Worm (Caenorhabditis elegans) whole organism, L4 larva: ENCODE data around the gene nspg-6.

Experiments
- R02D3.7 ChIP-seq: fragments of 150-350 bp; sonication (generic microtip); optimal IDR thresholded peaks from 3 replicates; lab custom pipeline; 2014; ENCODE audit warnings: missing biosample characterization, missing genetic modification characterization
- T20F7.1 ChIP-seq: fragments of 200-800 bp; sonication (Bioruptor generic); optimal IDR thresholded peaks from 2 replicates; lab custom pipeline; 2018; ENCODE audit warnings: mild to moderate bottlenecking, missing genetic modification characterization, missing compliant biosample characterization
- T26A8.4 ChIP-seq: fragments of 200-800 bp; sonication (Bioruptor generic); IDR thresholded peaks from 2 replicates; pipeline ENCODE4 v1.3.6; 2022; ENCODE audit warnings: missing genetic modification characterization, missing compliant biosample characterization
- Y48G9A.11 ChIP-seq: fragments of 200-800 bp; sonication (Bioruptor generic); IDR thresholded peaks from 2 replicates; pipeline ENCODE4 v1.3.6; 2022; ENCODE audit warnings: missing genetic modification reagents, missing genetic modification characterization, missing compliant biosample characterization
- Y5F2A.4 ChIP-seq: fragments of 200-800 bp; sonication (Bioruptor generic); optimal IDR thresholded peaks from 2 replicates; lab custom pipeline; 2018; ENCODE audit warnings: mild to moderate bottlenecking, missing genetic modification characterization, missing compliant biosample characterization
- aha-1 ChIP-seq: fragments of 150-350 bp; peaks from one replicate; lab custom pipeline; 2014; ENCODE audit warnings: missing biosample characterization, missing genetic modification characterization
- ama-1 ChIP-seq: fragments of 150-350 bp; optimal IDR thresholded peaks from 2 replicates; lab custom pipeline; 2014; ENCODE audit warnings: inconsistent platforms, mixed read lengths
- ceh-28 ChIP-seq: fragments of 150-350 bp; optimal IDR thresholded peaks from 2 replicates; lab custom pipeline; 2014; ENCODE audit warnings: missing biosample characterization, missing genetic modification reagents, missing genetic modification characterization
- ceh-32 ChIP-seq: sonication (generic microtip); optimal IDR thresholded peaks from 2 replicates; lab custom pipeline; 2016; ENCODE audit warnings: mild to moderate bottlenecking, missing genetic modification characterization, missing compliant biosample characterization; ENCODE audit not compliant: poor library complexity
- ctbp-1 ChIP-seq: fragments of 200-800 bp; sonication (Bioruptor generic); IDR thresholded peaks from 2 replicates; pipeline ENCODE4 v1.3.6; 2022; ENCODE audit warnings: missing genetic modification reagents, missing genetic modification characterization, missing compliant biosample characterization
- daf-16 ChIP-seq, 3 experiments: sonication (generic microtip); optimal IDR thresholded peaks; 2 replicates each; lab custom pipeline; 2016 to 2017; ENCODE audit warnings: missing genetic modification characterization in 3 of 3, missing genetic modification reagents in 3 of 3, mild to moderate bottlenecking in 2 of 3, missing compliant biosample characterization in 2 of 3, missing biosample characterization in 1 of 3, moderate library complexity in 1 of 3
- daf-19 ChIP-seq: fragments of 200-800 bp; sonication (Bioruptor generic); conservative IDR thresholded peaks from 2 replicates; pipeline ENCODE4 v1.3.6; 2022; ENCODE audit warnings: missing genetic modification characterization, missing compliant biosample characterization
- daf-8 ChIP-seq: fragments of 200-800 bp; sonication (Bioruptor generic); IDR thresholded peaks from 2 replicates; pipeline ENCODE4 v1.3.6; 2022; ENCODE audit warnings: missing genetic modification characterization, missing compliant biosample characterization
- dmd-6 ChIP-seq: fragments of 200-800 bp; sonication (Bioruptor generic); IDR thresholded peaks from 2 replicates; pipeline ENCODE4 v1.3.6; 2022; ENCODE audit warnings: missing genetic modification reagents, missing genetic modification characterization, missing compliant biosample characterization
- dmd-8 ChIP-seq: fragments of 200-800 bp; sonication (Bioruptor generic); IDR thresholded peaks from 2 replicates; pipeline ENCODE4 v1.3.6; 2022; ENCODE audit warnings: missing genetic modification characterization, missing compliant biosample characterization
- dpl-1 ChIP-seq: fragments of 150-350 bp; optimal IDR thresholded peaks from 2 replicates; lab custom pipeline; 2014; ENCODE audit warnings: missing biosample characterization, missing genetic modification reagents, missing genetic modification characterization
- dve-1 ChIP-seq: sonication (generic microtip); optimal IDR thresholded peaks from 2 replicates; lab custom pipeline; 2017; ENCODE audit warnings: antibody characterized with exemption, mild to moderate bottlenecking, missing genetic modification characterization, missing compliant biosample characterization; ENCODE audit not compliant: insufficient read depth
- hif-1 ChIP-seq, 2 experiments: sonication (generic microtip); optimal IDR thresholded peaks; 2 replicates each; lab custom pipeline; 2016 to 2017; ENCODE audit warnings: missing compliant biosample characterization in 2 of 2, missing genetic modification characterization in 2 of 2, missing genetic modification reagents in 2 of 2, missing genotype in 2 of 2, mild to moderate bottlenecking in 1 of 2
- hlh-11 ChIP-seq: fragments of 200-800 bp; sonication (Bioruptor generic); optimal IDR thresholded peaks from 2 replicates; lab custom pipeline; 2018; ENCODE audit warnings: mild to moderate bottlenecking, missing genetic modification characterization, missing compliant biosample characterization
- hlh-30 ChIP-seq: sonication (generic microtip); optimal IDR thresholded peaks from 2 replicates; lab custom pipeline; 2017; ENCODE audit warnings: antibody characterized with exemption, mild to moderate bottlenecking, missing genetic modification characterization, missing compliant biosample characterization; ENCODE audit not compliant: insufficient read depth
- hmg-1.1 ChIP-seq: fragments of 200-800 bp; sonication (Bioruptor generic); IDR thresholded peaks from 2 replicates; pipeline ENCODE4 v1.3.6; 2022; ENCODE audit warnings: missing genetic modification reagents, missing genetic modification characterization, missing compliant biosample characterization
- lim-7 ChIP-seq: fragments of 200-800 bp; sonication (Bioruptor generic); IDR thresholded peaks from 2 replicates; pipeline ENCODE4 v1.3.6; 2022; ENCODE audit warnings: missing genetic modification characterization, missing compliant biosample characterization
- lin-38 ChIP-seq: fragments of 200-800 bp; sonication (Bioruptor generic); IDR thresholded peaks from 2 replicates; pipeline ENCODE4 v1.3.6; 2022; ENCODE audit warnings: missing genetic modification reagents, missing genetic modification characterization, missing compliant biosample characterization
- lsy-2 ChIP-seq, 2 experiments: fragments of 150-350 bp in 1 of 2; sonication (generic microtip) in 1 of 2; optimal IDR thresholded peaks; 2 replicates each; lab custom pipeline; 2014 to 2017; ENCODE audit warnings: missing biosample characterization in 2 of 2, missing genetic modification characterization in 2 of 2
- madf-5 ChIP-seq, 2 experiments: fragments of 200-800 bp; sonication (Bioruptor generic); IDR thresholded peaks; 2 replicates each; pipeline ENCODE4 v1.3.6; 2022; ENCODE audit warnings: missing compliant biosample characterization in 2 of 2, missing genetic modification characterization in 2 of 2
- madf-9 ChIP-seq: fragments of 200-800 bp; sonication (Bioruptor generic); conservative IDR thresholded peaks from 2 replicates; pipeline ENCODE4 v1.3.6; 2022; ENCODE audit warnings: missing genetic modification reagents, missing genetic modification characterization, missing compliant biosample characterization
- mdl-1 ChIP-seq, 2 experiments: fragments of 150-350 bp in 1 of 2; sonication (generic microtip) in 1 of 2; optimal IDR thresholded peaks; 2 replicates each; lab custom pipeline; 2014 to 2017; ENCODE audit warnings: missing biosample characterization in 2 of 2, missing genetic modification characterization in 2 of 2
- mdt-29 ChIP-seq: fragments of 200-800 bp; sonication (Bioruptor generic); IDR thresholded peaks from 2 replicates; pipeline ENCODE4 v1.3.6; 2022; ENCODE audit warnings: missing genetic modification reagents, missing genetic modification characterization, missing compliant biosample characterization
- mes-2 ChIP-seq: sonication (generic microtip); optimal IDR thresholded peaks from 2 replicates; lab custom pipeline; 2016; ENCODE audit warnings: missing genotype, mild to moderate bottlenecking, missing genetic modification characterization, missing compliant biosample characterization; ENCODE audit not compliant: poor library complexity, severe bottlenecking
- nhr-237 ChIP-seq: sonication (generic microtip); optimal IDR thresholded peaks from 2 replicates; lab custom pipeline; 2017; ENCODE audit warnings: missing biosample characterization, missing genetic modification characterization
- nhr-28 ChIP-seq: fragments of 150-350 bp; optimal IDR thresholded peaks from 2 replicates; lab custom pipeline; 2014; ENCODE audit warnings: missing biosample characterization, missing genetic modification characterization
- nhr-48 ChIP-seq: sonication (generic microtip); optimal IDR thresholded peaks from 2 replicates; lab custom pipeline; 2016; ENCODE audit warnings: mild to moderate bottlenecking, missing genetic modification characterization, missing compliant biosample characterization
- nhr-6 ChIP-seq: fragments of 150-350 bp; optimal IDR thresholded peaks from 2 replicates; lab custom pipeline; 2014; ENCODE audit warnings: missing biosample characterization, missing genetic modification characterization
- php-3 ChIP-seq: fragments of 200-800 bp; sonication (Bioruptor generic); IDR thresholded peaks from 2 replicates; pipeline ENCODE4 v1.3.6; 2022; ENCODE audit warnings: missing genetic modification reagents, missing genetic modification characterization, missing compliant biosample characterization
- skn-1 ChIP-seq: fragments of 150-350 bp; optimal IDR thresholded peaks from 2 replicates; lab custom pipeline; 2014; ENCODE audit warnings: missing biosample characterization, missing genetic modification characterization
- snpc-4 ChIP-seq: fragments of 150-350 bp; optimal IDR thresholded peaks from 2 replicates; lab custom pipeline; 2014; ENCODE audit warnings: missing biosample characterization, missing genetic modification characterization
- tag-97 ChIP-seq: fragments of 200-800 bp; sonication (Bioruptor generic); IDR thresholded peaks from 2 replicates; pipeline ENCODE4 v1.3.6; 2022; ENCODE audit warnings: missing genetic modification characterization, missing compliant biosample characterization
- tra-1 ChIP-seq: fragments of 200-800 bp; sonication (Bioruptor generic); IDR thresholded peaks from 2 replicates; pipeline ENCODE4 v1.3.6; 2022; ENCODE audit warnings: missing genetic modification reagents, missing genetic modification characterization, missing compliant biosample characterization
- unc-62 ChIP-seq, 3 experiments: fragments of 150-350 bp in 1 of 3; sonication (generic microtip); optimal IDR thresholded peaks in 2 of 3; peaks in 1 of 3; 1 replicate in 1 of 3; 2 replicates in 2 of 3; lab custom pipeline; 2014 to 2017; ENCODE audit warnings: missing biosample characterization in 3 of 3, missing genetic modification characterization in 3 of 3, missing genetic modification reagents in 3 of 3, missing genotype in 1 of 3
- vab-7 ChIP-seq: fragments of 200-800 bp; sonication (Bioruptor generic); IDR thresholded peaks from 2 replicates; pipeline ENCODE4 v1.3.6; 2022; ENCODE audit warnings: missing genetic modification reagents, missing genetic modification characterization, missing compliant biosample characterization
- zip-11 ChIP-seq: fragments of 200-800 bp; sonication (Bioruptor generic); IDR thresholded peaks from 2 replicates; pipeline ENCODE4 v1.3.6; 2022; ENCODE audit warnings: missing genetic modification characterization, missing compliant biosample characterization

The nspg-6 gene

DNA sequence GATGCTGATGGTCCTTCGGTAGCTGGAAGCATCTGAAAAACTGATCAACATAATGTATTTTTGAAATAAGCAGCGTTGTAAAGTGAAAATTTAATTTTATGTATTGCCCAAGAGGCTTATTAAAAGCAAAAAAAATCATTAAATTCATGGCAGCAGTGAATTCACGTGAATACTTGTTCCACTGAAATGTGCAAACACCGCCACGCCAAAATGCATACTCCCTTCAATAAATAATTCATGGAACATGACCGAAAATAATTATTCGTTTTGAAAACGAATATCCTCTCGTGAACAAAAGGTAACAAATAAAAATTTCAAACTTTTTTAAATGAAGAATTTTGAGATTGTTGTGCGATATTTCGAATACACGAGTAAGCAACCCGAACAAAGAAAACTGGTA, 42.6 kb upstream of the nspg-6 start, which contains the start of gene F08F8.10:
Gene F08F8.10 (minus strand): TSS at position 38 of the 400 bp plus-strand sequence.
- TF ChIP-seq hlh-11 (tag; lab: Kevin White, UChicago) (peak; percentile 4), lin-38 (GFP tag; lab: Robert Waterston, UW) (peak; percentile 56), nhr-6 (tag; lab: Kevin White, UChicago) (peak; percentile 28), dve-1 (tag; lab: Kevin White, UChicago) (peak; percentile 25), vab-7 (GFP tag; lab: Robert Waterston, UW) (no peak), lsy-2 (tag; optimal IDR thresholded peaks at IDR 0.05; lab: Kevin White, UChicago) (peak in 1 of 2 experiments; percentile 67), mdl-1 (tag; optimal IDR thresholded peaks at IDR 0.05; lab: Kevin White, UChicago) (peak in 1 of 2 experiments; percentile 14), hlh-30 (peak; percentile 91), dpl-1 (GFP tag; lab: Kevin White, UChicago) (peak; percentile 62), daf-16 (GFP tag; optimal IDR thresholded peaks at IDR 0.05; lab: Kevin White, UChicago) (no peak), daf-16 (tag; optimal IDR thresholded peaks at IDR 0.05; lab: Kevin White, UChicago) (peak; percentile 19), nhr-28 (peak; percentile 31), daf-19 (GFP tag; lab: Robert Waterston, UW) (0 out of 2 replicates have a peak, but pooled peaks have one; percentile 38), mes-2 (tag; lab: Kevin White, UChicago) (peak; percentile 71), ctbp-1 (0 out of 2 replicates have a peak, but pooled peaks have one; percentile 15), ceh-28 (no peak), Y5F2A.4 (no peak), unc-62 (GFP tag; optimal IDR thresholded peaks at IDR 0.05 in 1 of 2; lab: Kevin White, UChicago) (peak in 1 of 2 experiments; percentile 81), unc-62 (tag; optimal IDR thresholded peaks at IDR 0.05; lab: Kevin White, UChicago) (no peak), Y48G9A.11 (GFP tag; lab: Robert Waterston, UW) (no peak), R02D3.7 (tag; lab: Kevin White, UChicago) (no peak), skn-1 (tag; lab: Kevin White, UChicago) (no peak), hif-1 (tag; optimal IDR thresholded peaks at IDR 0.05; lab: Kevin White, UChicago) (peak in 1 of 2 experiments; percentile 11), T20F7.1 (GFP tag; lab: Kevin White, UChicago) (peak; percentile 54)

DNA sequence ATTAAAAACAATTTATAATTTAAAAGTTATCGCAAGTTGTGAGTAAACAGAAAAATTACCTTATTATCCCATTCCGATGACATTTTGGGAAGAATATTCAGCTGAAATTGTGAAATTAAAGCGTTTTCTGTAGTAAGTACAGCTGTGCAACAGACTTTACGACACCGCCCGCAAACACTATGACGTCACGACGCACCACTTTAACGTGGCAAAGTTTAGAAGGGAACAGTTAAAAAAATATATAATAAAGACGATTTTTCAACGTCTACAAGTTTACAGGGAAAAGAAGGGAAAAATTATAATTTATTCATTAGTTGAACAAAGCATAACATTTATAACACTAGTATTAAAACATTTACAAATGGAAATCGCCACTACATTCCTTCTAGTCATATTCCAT, 39.1 kb upstream of the nspg-6 start, which contains the start of gene F08F8.9:
Gene F08F8.9 (minus strand): TSS at position 101 of the 400 bp plus-strand sequence.
- peak; percentile 81 for TF ChIP-seq aha-1 (tag; lab: Kevin White, UChicago)
- peak; percentile 35 for TF ChIP-seq dve-1 (tag; lab: Kevin White, UChicago)
- TF ChIP-seq dmd-8 (GFP tag; lab: Robert Waterston, UW): no peak
- no peak for TF ChIP-seq mdt-29
- TF ChIP-seq zip-11 (GFP tag; lab: Robert Waterston, UW): no peak

DNA sequence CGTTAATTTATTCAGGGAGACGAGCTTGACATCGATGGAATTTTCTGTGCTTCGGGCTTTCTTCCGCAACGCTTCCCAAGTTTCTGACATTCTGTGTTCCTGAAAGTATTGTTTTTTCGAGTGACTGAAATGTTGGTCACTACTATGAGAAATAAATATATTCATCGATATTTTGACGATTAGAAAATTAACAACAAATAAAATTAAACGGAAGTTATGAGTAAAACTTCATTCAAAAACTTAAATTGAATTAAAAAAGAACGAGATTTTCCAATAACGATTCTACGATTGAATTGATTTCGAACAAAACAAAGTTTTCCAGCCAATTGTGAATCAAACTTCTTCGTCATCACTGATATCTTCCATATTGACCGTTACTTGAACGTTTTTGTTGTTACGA, 34.3 kb upstream of the nspg-6 start, which contains the start of gene gos-28:
Gene gos-28 (minus strand): TSS at position 101 of the 400 bp plus-strand sequence.
- TF ChIP-seq ama-1 (lab: Kevin White, UChicago) (peak; percentile 16), nhr-237 (tag; lab: Kevin White, UChicago) (no peak)

DNA sequence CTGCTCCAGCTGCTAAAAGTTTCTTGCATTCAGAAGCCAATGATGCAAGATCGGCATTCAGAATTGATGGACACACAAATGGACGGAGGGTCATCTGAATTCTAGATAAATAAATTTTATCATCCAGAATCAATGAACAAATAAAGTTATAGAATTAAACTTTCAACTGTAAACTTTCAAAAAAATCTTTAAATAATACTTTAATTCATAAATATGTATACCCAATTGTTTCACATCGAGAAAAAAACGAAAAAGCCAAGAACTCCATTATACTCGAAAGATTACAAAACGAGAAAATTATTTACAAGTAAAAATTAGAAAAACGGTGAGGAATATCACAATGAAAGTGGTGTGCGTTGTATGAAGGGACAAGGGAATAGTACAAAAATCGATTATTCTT, 32.3 kb upstream of the nspg-6 start, which contains the start of gene F08F8.7:
Gene F08F8.7 (minus strand): TSS at position 101 of the 400 bp plus-strand sequence.
- TF ChIP-seq tra-1 (GFP tag; lab: Robert Waterston, UW) (no peak), daf-16 (GFP tag; optimal IDR thresholded peaks at IDR 0.05; lab: Kevin White, UChicago) (no peak), daf-16 (tag; optimal IDR thresholded peaks at IDR 0.05; lab: Kevin White, UChicago) (peak; percentile 7)

DNA sequence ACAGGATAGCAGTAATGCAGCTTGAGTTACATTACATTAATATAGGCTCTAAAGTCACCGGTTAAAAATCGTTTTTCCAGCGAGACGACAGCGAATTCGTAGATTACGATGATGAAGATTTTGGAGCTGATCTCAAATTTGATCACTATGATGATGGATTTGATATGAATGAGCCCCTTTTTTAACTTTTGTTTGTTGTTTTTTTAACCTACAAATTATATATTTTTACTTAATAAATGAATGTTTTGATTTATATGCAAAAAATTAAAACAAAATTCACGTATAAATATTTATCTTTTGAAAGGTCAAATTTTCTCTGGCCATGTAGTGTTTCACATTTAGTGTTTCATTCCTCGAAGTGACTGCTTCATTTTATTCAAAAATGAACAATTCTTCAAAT, 28.6 kb upstream of the nspg-6 start, which contains the start of gene F08F8.6:
Gene F08F8.6 (plus strand): TSS at position 301 of the 400 bp plus-strand sequence.
- no peak for TF ChIP-seq ceh-32 (tag; lab: Kevin White, UChicago)
- TF ChIP-seq daf-8 (GFP tag; lab: Robert Waterston, UW): no peak
- TF ChIP-seq lim-7: no peak
- TF ChIP-seq tag-97: no peak
- TF ChIP-seq zip-11 (GFP tag; lab: Robert Waterston, UW): no peak
- TF ChIP-seq dmd-6 (GFP tag; lab: Robert Waterston, UW): no peak
- TF ChIP-seq php-3 (GFP tag; lab: Robert Waterston, UW): no peak
- TF ChIP-seq nhr-48 (tag; lab: Kevin White, UChicago): no peak
- no peak for TF ChIP-seq madf-9 (GFP tag; lab: Robert Waterston, UW)
- no peak for TF ChIP-seq nhr-237 (tag; lab: Kevin White, UChicago)
- no peak for TF ChIP-seq madf-5 (GFP tag; IDR thresholded peaks at IDR 0.05; lab: Robert Waterston, UW)
- TF ChIP-seq hmg-1.1 (GFP tag; lab: Robert Waterston, UW): no peak
- no peak for TF ChIP-seq snpc-4 (tag; lab: Kevin White, UChicago)
- TF ChIP-seq T26A8.4: no peak
